Worm (Caenorhabditis elegans) whole organism, L4 larva: Measurements from ENCODE around the gene C55C3.6.

Source experiments
- F10B5.3 ChIP-seq: sonication (generic microtip); optimal IDR thresholded peaks from 2 replicates; lab custom pipeline; 2016; ENCODE audit warnings: mild to moderate bottlenecking, missing genetic modification characterization, missing compliant biosample characterization
- F37D6.2 ChIP-seq: sonication (generic microtip); optimal IDR thresholded peaks from 2 replicates; lab custom pipeline; 2016; ENCODE audit warnings: mild to moderate bottlenecking, missing genetic modification characterization, missing compliant biosample characterization
- R02D3.7 ChIP-seq: fragments of 150-350 bp; sonication (generic microtip); optimal IDR thresholded peaks from 3 replicates; lab custom pipeline; 2014; ENCODE audit warnings: missing biosample characterization, missing genetic modification characterization
- T20F7.1 ChIP-seq: fragments of 200-800 bp; sonication (Bioruptor generic); optimal IDR thresholded peaks from 2 replicates; lab custom pipeline; 2018; ENCODE audit warnings: mild to moderate bottlenecking, missing genetic modification characterization, missing compliant biosample characterization
- Y48G9A.11 ChIP-seq: fragments of 200-800 bp; sonication (Bioruptor generic); IDR thresholded peaks from 2 replicates; pipeline ENCODE4 v1.3.6; 2022; ENCODE audit warnings: missing genetic modification reagents, missing genetic modification characterization, missing compliant biosample characterization
- Y75B8A.6 ChIP-seq: fragments of 200-800 bp; sonication (Bioruptor generic); IDR thresholded peaks from 2 replicates; pipeline ENCODE4 v1.3.6; 2022; ENCODE audit warnings: missing genetic modification reagents, missing genetic modification characterization, missing compliant biosample characterization
- ZK337.2 ChIP-seq: fragments of 200-800 bp; sonication (Bioruptor generic); IDR thresholded peaks from 2 replicates; pipeline ENCODE4 v1.3.6; 2022; ENCODE audit warnings: missing genetic modification reagents, missing genetic modification characterization, missing compliant biosample characterization
- ZK546.5 ChIP-seq, 2 experiments: sonication (generic microtip); optimal IDR thresholded peaks; 2 replicates each; lab custom pipeline; 2017; ENCODE audit warnings: missing biosample characterization in 2 of 2, missing genetic modification characterization in 2 of 2
- aha-1 ChIP-seq: fragments of 150-350 bp; peaks from one replicate; lab custom pipeline; 2014; ENCODE audit warnings: missing biosample characterization, missing genetic modification characterization
- arid-1 ChIP-seq: fragments of 200-800 bp; sonication (Bioruptor generic); conservative IDR thresholded peaks from 2 replicates; pipeline ENCODE4 v1.3.6; 2022; ENCODE audit warnings: missing genetic modification reagents, missing genetic modification characterization, missing compliant biosample characterization
- ceh-28 ChIP-seq: fragments of 150-350 bp; optimal IDR thresholded peaks from 2 replicates; lab custom pipeline; 2014; ENCODE audit warnings: missing biosample characterization, missing genetic modification reagents, missing genetic modification characterization
- ceh-44 ChIP-seq: fragments of 200-800 bp; sonication (Bioruptor generic); IDR thresholded peaks from 2 replicates; pipeline ENCODE4 v1.3.6; 2022; ENCODE audit warnings: missing genetic modification reagents, missing genetic modification characterization, missing compliant biosample characterization
- daf-12 ChIP-seq: fragments of 150-350 bp; optimal IDR thresholded peaks from 2 replicates; lab custom pipeline; 2014; ENCODE audit warnings: missing biosample characterization, missing genetic modification reagents, missing genetic modification characterization
- dmd-9 ChIP-seq: fragments of 200-800 bp; sonication (Bioruptor generic); IDR thresholded peaks from 2 replicates; pipeline ENCODE4 v1.3.6; 2022; ENCODE audit warnings: missing genetic modification reagents, missing genetic modification characterization, missing compliant biosample characterization
- dpl-1 ChIP-seq: fragments of 150-350 bp; optimal IDR thresholded peaks from 2 replicates; lab custom pipeline; 2014; ENCODE audit warnings: missing biosample characterization, missing genetic modification reagents, missing genetic modification characterization
- dve-1 ChIP-seq: sonication (generic microtip); optimal IDR thresholded peaks from 2 replicates; lab custom pipeline; 2017; ENCODE audit warnings: antibody characterized with exemption, mild to moderate bottlenecking, missing genetic modification characterization, missing compliant biosample characterization; ENCODE audit not compliant: insufficient read depth
- fkh-10 ChIP-seq: fragments of 150-350 bp; optimal IDR thresholded peaks from 2 replicates; lab custom pipeline; 2014; ENCODE audit warnings: missing biosample characterization, missing genetic modification reagents, missing genetic modification characterization
- fos-1 ChIP-seq: fragments of 150-350 bp; optimal IDR thresholded peaks from 2 replicates; lab custom pipeline; 2014; ENCODE audit warnings: missing biosample characterization, missing genetic modification characterization
- hif-1 ChIP-seq, 2 experiments: sonication (generic microtip); optimal IDR thresholded peaks; 2 replicates each; lab custom pipeline; 2016 to 2017; ENCODE audit warnings: missing compliant biosample characterization in 2 of 2, missing genetic modification characterization in 2 of 2, missing genetic modification reagents in 2 of 2, missing genotype in 2 of 2, mild to moderate bottlenecking in 1 of 2
- hlh-30 ChIP-seq: sonication (generic microtip); optimal IDR thresholded peaks from 2 replicates; lab custom pipeline; 2017; ENCODE audit warnings: antibody characterized with exemption, mild to moderate bottlenecking, missing genetic modification characterization, missing compliant biosample characterization; ENCODE audit not compliant: insufficient read depth
- lin-13 ChIP-seq: fragments of 150-350 bp; optimal IDR thresholded peaks from 2 replicates; lab custom pipeline; 2014; ENCODE audit warnings: missing biosample characterization, missing genetic modification reagents, missing genetic modification characterization
- lin-29 ChIP-seq: fragments of 200-800 bp; sonication (Bioruptor generic); IDR thresholded peaks from 2 replicates; pipeline ENCODE4 v1.3.6; 2022; ENCODE audit warnings: missing genetic modification reagents, missing genetic modification characterization, missing compliant biosample characterization
- lin-38 ChIP-seq: fragments of 200-800 bp; sonication (Bioruptor generic); IDR thresholded peaks from 2 replicates; pipeline ENCODE4 v1.3.6; 2022; ENCODE audit warnings: missing genetic modification reagents, missing genetic modification characterization, missing compliant biosample characterization
- lsy-2 ChIP-seq, 2 experiments: fragments of 150-350 bp in 1 of 2; sonication (generic microtip) in 1 of 2; optimal IDR thresholded peaks; 2 replicates each; lab custom pipeline; 2014 to 2017; ENCODE audit warnings: missing biosample characterization in 2 of 2, missing genetic modification characterization in 2 of 2
- madf-9 ChIP-seq: fragments of 200-800 bp; sonication (Bioruptor generic); conservative IDR thresholded peaks from 2 replicates; pipeline ENCODE4 v1.3.6; 2022; ENCODE audit warnings: missing genetic modification reagents, missing genetic modification characterization, missing compliant biosample characterization
- mxl-3 ChIP-seq: fragments of 200-800 bp; sonication (Bioruptor generic); optimal IDR thresholded peaks from 2 replicates; lab custom pipeline; 2018; ENCODE audit warnings: mild to moderate bottlenecking, missing genetic modification characterization, missing compliant biosample characterization
- nhr-111 ChIP-seq: fragments of 200-800 bp; sonication (Bioruptor generic); optimal IDR thresholded peaks from 2 replicates; lab custom pipeline; 2018; ENCODE audit warnings: mild to moderate bottlenecking, missing genetic modification characterization, missing compliant biosample characterization
- nhr-25 ChIP-seq: sonication (generic microtip); optimal IDR thresholded peaks from 2 replicates; lab custom pipeline; 2017; ENCODE audit warnings: missing genetic modification characterization, mild to moderate bottlenecking, missing compliant biosample characterization, antibody characterized with exemption, moderate library complexity, borderline replicate concordance; ENCODE audit not compliant: insufficient read depth
- nhr-6 ChIP-seq: fragments of 150-350 bp; optimal IDR thresholded peaks from 2 replicates; lab custom pipeline; 2014; ENCODE audit warnings: missing biosample characterization, missing genetic modification characterization
- nhr-76 ChIP-seq: fragments of 150-350 bp; optimal IDR thresholded peaks from 2 replicates; lab custom pipeline; 2014; ENCODE audit warnings: missing biosample characterization, missing genetic modification characterization
- rbr-2 ChIP-seq: sonication (generic microtip); optimal IDR thresholded peaks from 2 replicates; lab custom pipeline; 2016; ENCODE audit warnings: missing genotype, missing genetic modification characterization, missing compliant biosample characterization
- set-16 ChIP-seq: fragments of 200-800 bp; sonication (Bioruptor generic); IDR thresholded peaks from 2 replicates; pipeline ENCODE4 v1.3.6; 2022; ENCODE audit warnings: missing genetic modification reagents, missing genetic modification characterization, missing compliant biosample characterization
- skn-1 ChIP-seq: fragments of 150-350 bp; optimal IDR thresholded peaks from 2 replicates; lab custom pipeline; 2014; ENCODE audit warnings: missing biosample characterization, missing genetic modification characterization
- snpc-1.2 ChIP-seq: fragments of 200-800 bp; sonication (Bioruptor generic); IDR thresholded peaks from 2 replicates; pipeline ENCODE4 v1.3.6; 2022; ENCODE audit warnings: missing genetic modification reagents, missing genetic modification characterization, missing compliant biosample characterization
- unc-62 ChIP-seq, 3 experiments: fragments of 150-350 bp in 1 of 3; sonication (generic microtip); optimal IDR thresholded peaks in 2 of 3; peaks in 1 of 3; 1 replicate in 1 of 3; 2 replicates in 2 of 3; lab custom pipeline; 2014 to 2017; ENCODE audit warnings: missing biosample characterization in 3 of 3, missing genetic modification characterization in 3 of 3, missing genetic modification reagents in 3 of 3, missing genotype in 1 of 3
- zfp-2 ChIP-seq: sonication (generic microtip); optimal IDR thresholded peaks from 2 replicates; lab custom pipeline; 2016; ENCODE audit warnings: mild to moderate bottlenecking, missing genetic modification characterization, missing compliant biosample characterization
- zip-11 ChIP-seq: fragments of 200-800 bp; sonication (Bioruptor generic); IDR thresholded peaks from 2 replicates; pipeline ENCODE4 v1.3.6; 2022; ENCODE audit warnings: missing genetic modification characterization, missing compliant biosample characterization
- ztf-7 ChIP-seq: fragments of 150-350 bp; optimal IDR thresholded peaks from 2 replicates; lab custom pipeline; 2014; ENCODE audit warnings: missing biosample characterization, missing genetic modification characterization

Gene C55C3.6

ce11 chrIV:5706603-5707002 is 23.6 kb downstream of the C55C3.6 start (continued):
- TF ChIP-seq arid-1 (GFP tag; lab: Robert Waterston, UW) (no peak), lin-38 (GFP tag; lab: Robert Waterston, UW) (no peak)

ce11 chrIV:5708796-5709195 is 25.8 kb downstream of the C55C3.6 start, which contains the start of gene C55C3.1:
Gene C55C3.1 (plus strand): TSS chrIV:5709096.
- TF ChIP-seq zfp-2 (tag; lab: Kevin White, UChicago) = no peak
- no peak for TF ChIP-seq ztf-7 (tag; lab: Kevin White, UChicago)
- TF ChIP-seq ceh-28 (tag; lab: Kevin White, UChicago) = no peak
- no peak for TF ChIP-seq daf-12 (tag; lab: Kevin White, UChicago)
- TF ChIP-seq nhr-6 (tag; lab: Kevin White, UChicago) = no peak
- TF ChIP-seq ZK546.5 (tag; optimal IDR thresholded peaks at IDR 0.05; lab: Kevin White, UChicago) = no peak
- TF ChIP-seq nhr-76 (tag; lab: Kevin White, UChicago) = no peak
- no peak for TF ChIP-seq snpc-1.2 (GFP tag; lab: Robert Waterston, UW)
- TF ChIP-seq madf-9 (GFP tag; lab: Robert Waterston, UW) = no peak

- TF ChIP-seq skn-1 (tag; lab: Kevin White, UChicago) (no peak), aha-1 (tag; lab: Kevin White, UChicago) (peak; percentile 55), fkh-10 (GFP tag; lab: Kevin White, UChicago) (peak; percentile 33), ceh-44 (no peak), unc-62 (GFP tag; optimal IDR thresholded peaks at IDR 0.05 in 1 of 2; lab: Kevin White, UChicago) (peak in 1 of 2 experiments; percentile 58), unc-62 (tag; optimal IDR thresholded peaks at IDR 0.05; lab: Kevin White, UChicago) (no peak), lin-13 (GFP tag; lab: Kevin White, UChicago) (no peak)
Measured at ce11 chrIV:5715341-5716112, 32.5 kb downstream of the C55C3.6 start.

- TF ChIP-seq fos-1 (tag; lab: Kevin White, UChicago) (no peak), fkh-10 (GFP tag; lab: Kevin White, UChicago) (peak; percentile 65)
Measured at ce11 chrIV:5723659-5724058, 40.7 kb downstream of the C55C3.6 start.

ce11 chrIV:5725300-5725699 is 42.3 kb downstream of the C55C3.6 start, which contains the start of gene H35B03.1:
Gene H35B03.1 (plus strand): TSS chrIV:5725600.
- TF ChIP-seq mxl-3 (GFP tag; lab: Kevin White, UChicago) = no peak
- TF ChIP-seq ZK337.2 (GFP tag; lab: Robert Waterston, UW) = no peak
- no peak for TF ChIP-seq dmd-9
- no peak for TF ChIP-seq nhr-111 (GFP tag; lab: Kevin White, UChicago)
- TF ChIP-seq Y75B8A.6 (GFP tag; lab: Robert Waterston, UW) = no peak
- no peak for TF ChIP-seq lin-29
- no peak for TF ChIP-seq set-16 (GFP tag; lab: Robert Waterston, UW)
- no peak for TF ChIP-seq F37D6.2 (tag; lab: Kevin White, UChicago)
- TF ChIP-seq hlh-30 (tag; lab: Kevin White, UChicago) = no peak

ce11 chrIV:5731597-5731996 is 48.6 kb downstream of the C55C3.6 start, which contains the start of gene H35B03.2:
Gene H35B03.2 (minus strand): TSS chrIV:5731674.
- no peak for TF ChIP-seq arid-1 (GFP tag; lab: Robert Waterston, UW)
- peak; percentile 79 for TF ChIP-seq snpc-1.2 (GFP tag; lab: Robert Waterston, UW)
- peak; percentile 31 for TF ChIP-seq dve-1 (tag; lab: Kevin White, UChicago)
- no peak for TF ChIP-seq nhr-25 (tag; lab: Kevin White, UChicago)
- no peak for TF ChIP-seq ZK337.2 (GFP tag; lab: Robert Waterston, UW)
- peak; percentile 97 for TF ChIP-seq dpl-1 (GFP tag; lab: Kevin White, UChicago)
- TF ChIP-seq Y48G9A.11 (GFP tag; lab: Robert Waterston, UW) = peak; percentile 99
- peak; percentile 99 for TF ChIP-seq T20F7.1 (GFP tag; lab: Kevin White, UChicago)
- peak; percentile 26 for TF ChIP-seq nhr-6 (tag; lab: Kevin White, UChicago)
- no peak for TF ChIP-seq zip-11 (GFP tag; lab: Robert Waterston, UW)
- peak; percentile 92 for TF ChIP-seq R02D3.7 (tag; lab: Kevin White, UChicago)
- TF ChIP-seq lin-13 (GFP tag; lab: Kevin White, UChicago) = no peak
- peak; percentile 89 for TF ChIP-seq aha-1 (tag; lab: Kevin White, UChicago)
- TF ChIP-seq rbr-2 = peak; percentile 27
- peak in 1 of 2 experiments; percentile 29 for TF ChIP-seq lsy-2 (tag; optimal IDR thresholded peaks at IDR 0.05; lab: Kevin White, UChicago)
- peak in 1 of 2 experiments; percentile 6 for TF ChIP-seq hif-1 (tag; optimal IDR thresholded peaks at IDR 0.05; lab: Kevin White, UChicago)
- TF ChIP-seq F10B5.3 (tag; lab: Kevin White, UChicago) = no peak
